Fruit fly (Drosophila melanogaster) whole organism: ENCODE measurements around the gene MICU3.

Experiments
- CG8478 ChIP-seq: fragments of >200 bp; optimal IDR thresholded peaks from 2 replicates; lab custom pipeline; 2018; ENCODE audit warnings: inconsistent platforms
- Dll ChIP-seq: fragments of >200 bp; optimal IDR thresholded peaks from 2 replicates; lab custom pipeline; 2017
- EcR ChIP-seq, 2 experiments: fragments of >200 bp; optimal IDR thresholded peaks; 2 replicates each; lab custom pipeline; 2017; ENCODE audit warnings: missing biosample characterization in 2 of 2, missing genetic modification characterization in 2 of 2, missing genetic modification reagents in 2 of 2
- psq ChIP-seq: fragments of >200 bp; optimal IDR thresholded peaks from 2 replicates; lab custom pipeline; 2017
- usp ChIP-seq: fragments of >200 bp; optimal IDR thresholded peaks from 2 replicates; lab custom pipeline; 2017; ENCODE audit warnings: missing biosample characterization, missing genetic modification characterization, mixed read lengths

- no peak for TF ChIP-seq usp (GFP tag; lab: Kevin White, UChicago)
- TF ChIP-seq psq: no peak
- no peak for TF ChIP-seq EcR (GFP tag; optimal IDR thresholded peaks at IDR 0.05; lab: Kevin White, UChicago)
- no peak for TF ChIP-seq Dll (lab: Kevin White, UChicago)
- TF ChIP-seq CG8478 (lab: Kevin White, UChicago): no peak
Measured at dm6 chr3R:19816758-19817157, 30.4 kb upstream of the MICU3 start.
